Worm (Caenorhabditis elegans) whole organism, L2 larva: ENCODE measurements around the gene rod-1.

Experiments
- nhr-237 ChIP-seq: fragments of 150-350 bp; optimal IDR thresholded peaks from 2 replicates; lab custom pipeline; 2014; ENCODE audit warnings: missing biosample characterization, missing genetic modification characterization
- nhr-6 ChIP-seq: fragments of 150-350 bp; optimal IDR thresholded peaks from 2 replicates; lab custom pipeline; 2014; ENCODE audit warnings: missing biosample characterization, missing genetic modification characterization
- snpc-4 ChIP-seq: fragments of 150-350 bp; optimal IDR thresholded peaks from 2 replicates; lab custom pipeline; 2014; ENCODE audit warnings: missing biosample characterization, missing genetic modification characterization

DNA sequence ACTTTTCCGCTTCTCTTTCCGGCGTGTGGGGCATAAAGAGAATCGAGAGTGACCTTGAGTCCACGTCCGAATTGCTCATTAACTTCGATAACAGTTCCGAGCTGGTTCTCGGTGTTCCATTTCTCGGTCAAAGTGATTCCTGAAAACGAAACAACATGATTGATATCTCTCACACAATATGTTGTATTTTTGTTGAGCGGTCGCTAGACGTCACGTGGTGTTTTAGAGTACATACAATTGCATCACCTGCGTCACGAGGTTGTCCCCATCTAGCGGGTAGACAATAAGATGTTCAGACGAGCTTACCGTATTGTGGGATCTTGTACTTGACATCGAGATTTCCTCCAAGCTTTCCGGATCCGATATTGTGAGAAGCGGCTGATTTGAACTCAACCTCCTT, 29.1 kb downstream of the rod-1 start:
- TF ChIP-seq snpc-4 (tag; lab: Kevin White, UChicago): no peak
- no peak for TF ChIP-seq nhr-6 (tag; lab: Kevin White, UChicago)
- no peak for TF ChIP-seq nhr-237 (tag; lab: Kevin White, UChicago)
